Worm (Caenorhabditis elegans) whole organism, L4 larva: ENCODE results near the gene srh-74.

Experiments
- F26F4.8 ChIP-seq: fragments of 200-800 bp; sonication (Bioruptor generic); conservative IDR thresholded peaks from 2 replicates; pipeline ENCODE4 v1.3.6; 2022; ENCODE audit warnings: missing genetic modification characterization, missing compliant biosample characterization
- F37D6.2 ChIP-seq: sonication (generic microtip); optimal IDR thresholded peaks from 2 replicates; lab custom pipeline; 2016; ENCODE audit warnings: mild to moderate bottlenecking, missing genetic modification characterization, missing compliant biosample characterization
- F49E8.2 ChIP-seq: sonication (generic microtip); optimal IDR thresholded peaks from 2 replicates; lab custom pipeline; 2016; ENCODE audit warnings: missing compliant biosample characterization, mild to moderate bottlenecking, missing genetic modification characterization, borderline replicate concordance
- R02D3.7 ChIP-seq: fragments of 150-350 bp; sonication (generic microtip); optimal IDR thresholded peaks from 3 replicates; lab custom pipeline; 2014; ENCODE audit warnings: missing biosample characterization, missing genetic modification characterization
- ZK337.2 ChIP-seq: fragments of 200-800 bp; sonication (Bioruptor generic); IDR thresholded peaks from 2 replicates; pipeline ENCODE4 v1.3.6; 2022; ENCODE audit warnings: missing genetic modification reagents, missing genetic modification characterization, missing compliant biosample characterization
- ZK546.5 ChIP-seq, 2 experiments: sonication (generic microtip); optimal IDR thresholded peaks; 2 replicates each; lab custom pipeline; 2017; ENCODE audit warnings: missing biosample characterization in 2 of 2, missing genetic modification characterization in 2 of 2
- aha-1 ChIP-seq: fragments of 150-350 bp; peaks from one replicate; lab custom pipeline; 2014; ENCODE audit warnings: missing biosample characterization, missing genetic modification characterization
- attf-4 ChIP-seq: sonication (generic microtip); optimal IDR thresholded peaks from 3 replicates; lab custom pipeline; 2017; ENCODE audit warnings: missing biosample characterization, missing genetic modification characterization
- ceh-32 ChIP-seq: sonication (generic microtip); optimal IDR thresholded peaks from 2 replicates; lab custom pipeline; 2016; ENCODE audit warnings: mild to moderate bottlenecking, missing genetic modification characterization, missing compliant biosample characterization; ENCODE audit not compliant: poor library complexity
- ceh-62 ChIP-seq: sonication (generic microtip); optimal IDR thresholded peaks from 2 replicates; lab custom pipeline; 2017; ENCODE audit warnings: missing biosample characterization, missing genetic modification characterization
- ceh-82 ChIP-seq: sonication (generic microtip); optimal IDR thresholded peaks from 2 replicates; lab custom pipeline; 2017; ENCODE audit warnings: missing biosample characterization, missing genetic modification characterization
- ctbp-1 ChIP-seq: fragments of 200-800 bp; sonication (Bioruptor generic); IDR thresholded peaks from 2 replicates; pipeline ENCODE4 v1.3.6; 2022; ENCODE audit warnings: missing genetic modification reagents, missing genetic modification characterization, missing compliant biosample characterization
- daf-16 ChIP-seq, 3 experiments: sonication (generic microtip); optimal IDR thresholded peaks; 2 replicates each; lab custom pipeline; 2016 to 2017; ENCODE audit warnings: missing genetic modification characterization in 3 of 3, missing genetic modification reagents in 3 of 3, mild to moderate bottlenecking in 2 of 3, missing compliant biosample characterization in 2 of 3, missing biosample characterization in 1 of 3, moderate library complexity in 1 of 3
- dmd-9 ChIP-seq: fragments of 200-800 bp; sonication (Bioruptor generic); IDR thresholded peaks from 2 replicates; pipeline ENCODE4 v1.3.6; 2022; ENCODE audit warnings: missing genetic modification reagents, missing genetic modification characterization, missing compliant biosample characterization
- dpl-1 ChIP-seq: fragments of 150-350 bp; optimal IDR thresholded peaks from 2 replicates; lab custom pipeline; 2014; ENCODE audit warnings: missing biosample characterization, missing genetic modification reagents, missing genetic modification characterization
- duxl-1 ChIP-seq: sonication (generic microtip); optimal IDR thresholded peaks from 2 replicates; lab custom pipeline; 2016; ENCODE audit warnings: mild to moderate bottlenecking, missing genetic modification characterization, moderate library complexity, missing compliant biosample characterization; ENCODE audit not compliant: poor library complexity
- egl-27 ChIP-seq: sonication (generic microtip); optimal IDR thresholded peaks from 3 replicates; lab custom pipeline; 2017; ENCODE audit warnings: missing biosample characterization, missing genetic modification reagents, missing genetic modification characterization
- fos-1 ChIP-seq: fragments of 150-350 bp; optimal IDR thresholded peaks from 2 replicates; lab custom pipeline; 2014; ENCODE audit warnings: missing biosample characterization, missing genetic modification characterization
- gei-8 ChIP-seq: fragments of 200-800 bp; sonication (Bioruptor generic); optimal IDR thresholded peaks from 2 replicates; lab custom pipeline; 2018; ENCODE audit warnings: mild to moderate bottlenecking, missing genetic modification characterization, missing compliant biosample characterization
- hlh-11 ChIP-seq: fragments of 200-800 bp; sonication (Bioruptor generic); optimal IDR thresholded peaks from 2 replicates; lab custom pipeline; 2018; ENCODE audit warnings: mild to moderate bottlenecking, missing genetic modification characterization, missing compliant biosample characterization
- hmg-1.1 ChIP-seq: fragments of 200-800 bp; sonication (Bioruptor generic); IDR thresholded peaks from 2 replicates; pipeline ENCODE4 v1.3.6; 2022; ENCODE audit warnings: missing genetic modification reagents, missing genetic modification characterization, missing compliant biosample characterization
- lim-7 ChIP-seq: fragments of 200-800 bp; sonication (Bioruptor generic); IDR thresholded peaks from 2 replicates; pipeline ENCODE4 v1.3.6; 2022; ENCODE audit warnings: missing genetic modification characterization, missing compliant biosample characterization
- lin-38 ChIP-seq: fragments of 200-800 bp; sonication (Bioruptor generic); IDR thresholded peaks from 2 replicates; pipeline ENCODE4 v1.3.6; 2022; ENCODE audit warnings: missing genetic modification reagents, missing genetic modification characterization, missing compliant biosample characterization
- lir-3 ChIP-seq: sonication (generic microtip); optimal IDR thresholded peaks from 2 replicates; lab custom pipeline; 2016; ENCODE audit warnings: mild to moderate bottlenecking, missing genetic modification characterization, missing compliant biosample characterization
- madf-9 ChIP-seq: fragments of 200-800 bp; sonication (Bioruptor generic); conservative IDR thresholded peaks from 2 replicates; pipeline ENCODE4 v1.3.6; 2022; ENCODE audit warnings: missing genetic modification reagents, missing genetic modification characterization, missing compliant biosample characterization
- mdl-1 ChIP-seq, 2 experiments: fragments of 150-350 bp in 1 of 2; sonication (generic microtip) in 1 of 2; optimal IDR thresholded peaks; 2 replicates each; lab custom pipeline; 2014 to 2017; ENCODE audit warnings: missing biosample characterization in 2 of 2, missing genetic modification characterization in 2 of 2
- mes-2 ChIP-seq: sonication (generic microtip); optimal IDR thresholded peaks from 2 replicates; lab custom pipeline; 2016; ENCODE audit warnings: missing genotype, mild to moderate bottlenecking, missing genetic modification characterization, missing compliant biosample characterization; ENCODE audit not compliant: poor library complexity, severe bottlenecking
- mxl-2 ChIP-seq: fragments of 200-800 bp; sonication (Bioruptor generic); conservative IDR thresholded peaks from 2 replicates; pipeline ENCODE4 v1.3.6; 2022; ENCODE audit warnings: missing genetic modification reagents, missing genetic modification characterization, missing compliant biosample characterization
- mxl-3 ChIP-seq: fragments of 200-800 bp; sonication (Bioruptor generic); optimal IDR thresholded peaks from 2 replicates; lab custom pipeline; 2018; ENCODE audit warnings: mild to moderate bottlenecking, missing genetic modification characterization, missing compliant biosample characterization
- nhr-10 ChIP-seq: fragments of 150-350 bp; optimal IDR thresholded peaks from 2 replicates; lab custom pipeline; 2014; ENCODE audit warnings: missing biosample characterization, missing genetic modification characterization
- nhr-11 ChIP-seq: fragments of 150-350 bp; optimal IDR thresholded peaks from 2 replicates; lab custom pipeline; 2014; ENCODE audit warnings: missing biosample characterization, missing genetic modification characterization
- nhr-28 ChIP-seq: fragments of 150-350 bp; optimal IDR thresholded peaks from 2 replicates; lab custom pipeline; 2014; ENCODE audit warnings: missing biosample characterization, missing genetic modification characterization
- nhr-6 ChIP-seq: fragments of 150-350 bp; optimal IDR thresholded peaks from 2 replicates; lab custom pipeline; 2014; ENCODE audit warnings: missing biosample characterization, missing genetic modification characterization
- pha-4 ChIP-seq, 2 experiments: fragments of 150-350 bp in 1 of 2; fragments of 200-800 bp in 1 of 2; sonication (Bioruptor generic) in 1 of 2; IDR thresholded peaks in 1 of 2; optimal IDR thresholded peaks in 1 of 2; 2 replicates each; pipeline versions ENCODE4 v1.3.6 to Lab custom; 2014 to 2022; ENCODE audit warnings: missing genetic modification characterization in 2 of 2, missing genetic modification reagents in 2 of 2, missing biosample characterization in 1 of 2, missing compliant biosample characterization in 1 of 2
- sdz-12 ChIP-seq: fragments of 200-800 bp; sonication (Bioruptor generic); optimal IDR thresholded peaks from 2 replicates; lab custom pipeline; 2018; ENCODE audit warnings: mild to moderate bottlenecking, missing genetic modification characterization, missing compliant biosample characterization
- set-16 ChIP-seq: fragments of 200-800 bp; sonication (Bioruptor generic); IDR thresholded peaks from 2 replicates; pipeline ENCODE4 v1.3.6; 2022; ENCODE audit warnings: missing genetic modification reagents, missing genetic modification characterization, missing compliant biosample characterization
- snpc-1.2 ChIP-seq: fragments of 200-800 bp; sonication (Bioruptor generic); IDR thresholded peaks from 2 replicates; pipeline ENCODE4 v1.3.6; 2022; ENCODE audit warnings: missing genetic modification reagents, missing genetic modification characterization, missing compliant biosample characterization
- snpc-4 ChIP-seq: fragments of 150-350 bp; optimal IDR thresholded peaks from 2 replicates; lab custom pipeline; 2014; ENCODE audit warnings: missing biosample characterization, missing genetic modification characterization
- unc-39 ChIP-seq: sonication (generic microtip); optimal IDR thresholded peaks from 2 replicates; lab custom pipeline; 2017; ENCODE audit warnings: missing biosample characterization, missing genetic modification characterization
- zag-1 ChIP-seq: fragments of 150-350 bp; optimal IDR thresholded peaks from 2 replicates; lab custom pipeline; 2014; ENCODE audit warnings: missing biosample characterization, missing genetic modification characterization
- ztf-11 ChIP-seq: fragments of 150-350 bp; optimal IDR thresholded peaks from 2 replicates; lab custom pipeline; 2014; ENCODE audit warnings: missing biosample characterization, missing genetic modification characterization

The srh-74 gene

ce11 chrV:11074448-11074847 is 25.9 kb upstream of the srh-74 start, which contains the start of gene act-3:
Gene act-3, minus strand, starts transcription at chrV:11074498.
- TF ChIP-seq sdz-12 (no peak), dpl-1 (GFP tag; lab: Kevin White, UChicago) (no peak), nhr-28 (peak; percentile 22), ceh-82 (tag; lab: Kevin White, UChicago) (no peak), zag-1 (tag; lab: Kevin White, UChicago) (no peak), ZK546.5 (tag; optimal IDR thresholded peaks at IDR 0.05; lab: Kevin White, UChicago) (no peak), snpc-1.2 (peak; percentile 17; the same call in 1 of the 2 replicates), lim-7 (GFP tag; lab: Robert Waterston, UW) (no peak), hmg-1.1 (no peak), attf-4 (no peak), dmd-9 (GFP tag; lab: Robert Waterston, UW) (no peak), nhr-6 (tag; lab: Kevin White, UChicago) (no peak), F26F4.8 (GFP tag; lab: Robert Waterston, UW) (no peak), nhr-10 (tag; lab: Kevin White, UChicago) (no peak), ctbp-1 (GFP tag; lab: Robert Waterston, UW) (0 out of 2 replicates have a peak, but pooled peaks have one; percentile 10), mxl-3 (peak; percentile 9), ceh-62 (tag; lab: Kevin White, UChicago) (no peak), lin-38 (no peak), mxl-2 (GFP tag; lab: Robert Waterston, UW) (no peak), F49E8.2 (tag; lab: Kevin White, UChicago) (no peak), ZK337.2 (no peak), duxl-1 (no peak), pha-4 (GFP tag; IDR thresholded peaks at IDR 0.05; lab: Robert Waterston, UW) (peak; percentile 47; the same call in 1 of the 2 replicates), pha-4 (tag; optimal IDR thresholded peaks at IDR 0.05; lab: Kevin White, UChicago) (no peak), aha-1 (tag; lab: Kevin White, UChicago) (peak; percentile 32), lir-3 (no peak), nhr-11 (tag; lab: Kevin White, UChicago) (peak; percentile 46), daf-16 (GFP tag; optimal IDR thresholded peaks at IDR 0.05; lab: Kevin White, UChicago) (peak in 1 of 2 experiments; percentile 47), daf-16 (tag; optimal IDR thresholded peaks at IDR 0.05; lab: Kevin White, UChicago) (no peak), hlh-11 (tag; lab: Kevin White, UChicago) (peak; percentile 40), mdl-1 (tag; optimal IDR thresholded peaks at IDR 0.05; lab: Kevin White, UChicago) (no peak), set-16 (GFP tag; lab: Robert Waterston, UW) (peak; percentile 45), madf-9 (no peak), snpc-4 (tag; lab: Kevin White, UChicago) (no peak), gei-8 (GFP tag; lab: Kevin White, UChicago) (no peak)

ce11 chrV:11073354-11073753 is 24.8 kb upstream of the srh-74 start:
- no peak for TF ChIP-seq set-16 (GFP tag; lab: Robert Waterston, UW)
- TF ChIP-seq R02D3.7 (tag; lab: Kevin White, UChicago), result no peak
- TF ChIP-seq aha-1 (tag; lab: Kevin White, UChicago), result no peak
- no peak for TF ChIP-seq ztf-11 (tag; lab: Kevin White, UChicago)
- TF ChIP-seq ceh-32 (tag; lab: Kevin White, UChicago), result no peak
- no peak for TF ChIP-seq F49E8.2 (tag; lab: Kevin White, UChicago)
- TF ChIP-seq, all 104 proteins: peak for 0

- TF ChIP-seq dpl-1 (GFP tag; lab: Kevin White, UChicago), result no peak
- peak; percentile 22 for TF ChIP-seq fos-1 (tag; lab: Kevin White, UChicago)
- TF ChIP-seq egl-27 (tag; lab: Kevin White, UChicago), result no peak
- TF ChIP-seq unc-39 (tag; lab: Kevin White, UChicago), result no peak
- no peak for TF ChIP-seq F26F4.8 (GFP tag; lab: Robert Waterston, UW)
- TF ChIP-seq mes-2, result no peak
- TF ChIP-seq F37D6.2, result no peak
These were observed 22.9 kb upstream of the srh-74 start for ce11 chrV:11071453-11071852.
